Fruit fly (Drosophila melanogaster) whole organism, adult: ENCODE measurements around the gene CG3587.

Experiments
- CG11617 ChIP-seq: fragments of 200-800 bp; sonication (Bioruptor generic); optimal IDR thresholded peaks from 2 replicates; lab custom pipeline; 2017; ENCODE audit warnings: mild to moderate bottlenecking, missing biosample characterization, missing genetic modification reagents, missing genetic modification characterization
- CG12768 ChIP-seq: fragments of 200-800 bp; sonication (Bioruptor generic); optimal IDR thresholded peaks from 2 replicates; lab custom pipeline; 2017; ENCODE audit warnings: missing biosample characterization, missing genetic modification characterization, mild to moderate bottlenecking, moderate library complexity, missing genetic modification reagents
- CG14711 ChIP-seq: fragments of 200-800 bp; sonication (Bioruptor generic); optimal IDR thresholded peaks from 2 replicates; lab custom pipeline; 2018; ENCODE audit warnings: missing biosample characterization, mild to moderate bottlenecking, missing genetic modification characterization, moderate library complexity
- CG1620 ChIP-seq: fragments of 200-800 bp; sonication (Bioruptor generic); optimal IDR thresholded peaks from 2 replicates; lab custom pipeline; 2016; ENCODE audit warnings: missing biosample characterization, missing genetic modification characterization
- CG33017 ChIP-seq: fragments of 200-800 bp; sonication (Bioruptor generic); optimal IDR thresholded peaks from 2 replicates; lab custom pipeline; 2018; ENCODE audit warnings: missing biosample characterization, mild to moderate bottlenecking, missing genetic modification characterization, moderate library complexity
- CG5204 ChIP-seq: fragments of 200-800 bp; sonication (Bioruptor generic); optimal IDR thresholded peaks from 2 replicates; lab custom pipeline; 2016; ENCODE audit warnings: missing biosample characterization, missing genetic modification characterization
- CG7045 ChIP-seq: fragments of 200-800 bp; sonication (Bioruptor generic); optimal IDR thresholded peaks from 2 replicates; lab custom pipeline; 2017; ENCODE audit warnings: missing biosample characterization, mild to moderate bottlenecking, missing genetic modification characterization
- CG7101 ChIP-seq: fragments of 200-800 bp; sonication (Bioruptor generic); optimal IDR thresholded peaks from 2 replicates; lab custom pipeline; 2018; ENCODE audit warnings: missing biosample characterization, mild to moderate bottlenecking, missing genetic modification characterization, moderate library complexity
- Clk ChIP-seq: fragments of 200-800 bp; sonication (Bioruptor generic); optimal IDR thresholded peaks from 2 replicates; lab custom pipeline; 2017; ENCODE audit warnings: missing biosample characterization, missing genetic modification characterization
- Crg-1 ChIP-seq: fragments of 200-800 bp; sonication (Bioruptor generic); optimal IDR thresholded peaks from 2 replicates; lab custom pipeline; 2016; ENCODE audit warnings: missing biosample characterization, missing genetic modification characterization
- Hr96 ChIP-seq: fragments of 200-800 bp; sonication (Bioruptor generic); optimal IDR thresholded peaks from 2 replicates; lab custom pipeline; 2016; ENCODE audit warnings: missing biosample characterization, missing genetic modification characterization
- Mnt ChIP-seq: fragments of 200-800 bp; sonication (Bioruptor generic); optimal IDR thresholded peaks from 2 replicates; lab custom pipeline; 2016; ENCODE audit warnings: missing biosample characterization, mild to moderate bottlenecking, missing genetic modification characterization
- bab1 ChIP-seq: fragments of 200-800 bp; sonication (Bioruptor generic); optimal IDR thresholded peaks from 3 replicates; lab custom pipeline; 2019; ENCODE audit warnings: missing biosample characterization, mild to moderate bottlenecking, missing genetic modification characterization, moderate library complexity
- cic ChIP-seq: fragments of 200-800 bp; sonication (Bioruptor generic); optimal IDR thresholded peaks from 2 replicates; lab custom pipeline; 2017; ENCODE audit warnings: missing biosample characterization, mild to moderate bottlenecking, missing genetic modification characterization, moderate library complexity
- cnc ChIP-seq, 2 experiments: fragments of >200 bp; optimal IDR thresholded peaks; 2 replicates each; lab custom pipeline; 2017
- kay ChIP-seq: fragments of 200-800 bp; sonication (Bioruptor generic); peaks from one replicate; lab custom pipeline; 2016; ENCODE audit warnings: missing biosample characterization, missing genetic modification characterization, borderline replicate concordance
- ovo ChIP-seq: fragments of 200-800 bp; sonication (Bioruptor generic); optimal IDR thresholded peaks from 2 replicates; lab custom pipeline; 2016; ENCODE audit warnings: missing biosample characterization, missing genetic modification characterization
- pad ChIP-seq: fragments of 200-800 bp; sonication (Bioruptor generic); optimal IDR thresholded peaks from 3 replicates; lab custom pipeline; 2017; ENCODE audit warnings: missing biosample characterization, missing genetic modification characterization, mild to moderate bottlenecking, moderate library complexity, missing genetic modification reagents
- tj ChIP-seq: fragments of 200-800 bp; sonication (Bioruptor generic); optimal IDR thresholded peaks from 3 replicates; lab custom pipeline; 2017; ENCODE audit warnings: missing biosample characterization, mild to moderate bottlenecking, missing genetic modification characterization, moderate library complexity
- toe ChIP-seq: fragments of 200-800 bp; sonication (Bioruptor generic); optimal IDR thresholded peaks from 2 replicates; lab custom pipeline; 2016; ENCODE audit warnings: missing biosample characterization, missing genetic modification characterization

CG3587 gene

dm6 chrX:1940020-1940419 is at the start of gene CG3587, which contains the start of gene CG3857:
Gene CG3587, plus strand, starts transcription at chrX:1940307.
Gene CG3857, minus strand, starts transcription at chrX:1940040.
- TF ChIP-seq Crg-1 (GFP tag; lab: Kevin White, UChicago): peak; percentile 86
- TF ChIP-seq CG7101 (tag; lab: Kevin White, UChicago): peak; percentile 82
- no peak for TF ChIP-seq Clk
- peak; percentile 82 for TF ChIP-seq CG11617 (GFP tag; lab: Kevin White, UChicago)
- peak; percentile 54 for TF ChIP-seq CG7045 (GFP tag; lab: Kevin White, UChicago)
- no peak for TF ChIP-seq cic (GFP tag; lab: Kevin White, UChicago)
- TF ChIP-seq kay: no peak
- peak; percentile 86 for TF ChIP-seq Mnt (GFP tag; lab: Kevin White, UChicago)
- peak; percentile 78 for TF ChIP-seq bab1 (GFP tag; lab: Kevin White, UChicago)
- TF ChIP-seq CG12768 (GFP tag; lab: Kevin White, UChicago): peak; percentile 69
- no peak for TF ChIP-seq cnc (optimal IDR thresholded peaks at IDR 0.05; lab: Kevin White, UChicago)
- peak; percentile 59 for TF ChIP-seq CG33017 (tag; lab: Kevin White, UChicago)
- TF ChIP-seq tj (GFP tag; lab: Kevin White, UChicago): peak; percentile 82
- TF ChIP-seq Hr96 (GFP tag; lab: Kevin White, UChicago): peak; percentile 87
- peak; percentile 73 for TF ChIP-seq ovo (GFP tag; lab: Kevin White, UChicago)
- TF ChIP-seq CG1620: peak; percentile 81
- TF ChIP-seq CG5204 (GFP tag; lab: Kevin White, UChicago): peak; percentile 81
- peak; percentile 68 for TF ChIP-seq toe (GFP tag; lab: Kevin White, UChicago)
- TF ChIP-seq CG14711: peak; percentile 59
- TF ChIP-seq pad: peak; percentile 80

- TF ChIP-seq ovo (GFP tag; lab: Kevin White, UChicago): no peak
- TF ChIP-seq cic (GFP tag; lab: Kevin White, UChicago): peak; percentile 8
- no peak for TF ChIP-seq kay
Measured at dm6 chrX:1893532-1893931, 46.6 kb upstream of the CG3587 start.

dm6 chrX:1897384-1897783 is 42.7 kb upstream of the CG3587 start:
- TF ChIP-seq CG5204 (GFP tag; lab: Kevin White, UChicago) (no peak), Hr96 (GFP tag; lab: Kevin White, UChicago) (no peak), kay (no peak), CG7101 (tag; lab: Kevin White, UChicago) (no peak), CG14711 (no peak), toe (GFP tag; lab: Kevin White, UChicago) (no peak)

dm6 chrX:1899445-1900085 is 40.5 kb upstream of the CG3587 start:
- TF ChIP-seq CG5204 (GFP tag; lab: Kevin White, UChicago): no peak
- TF ChIP-seq CG33017 (tag; lab: Kevin White, UChicago): no peak
- TF ChIP-seq CG14711: peak; percentile 94

dm6 chrX:1900123-1900818 is 39.8 kb upstream of the CG3587 start, which contains the start of gene arm:
Gene arm, minus strand, starts transcription at chrX:1900646.
- TF ChIP-seq CG11617 (GFP tag; lab: Kevin White, UChicago): peak; percentile 41
- TF ChIP-seq ovo (GFP tag; lab: Kevin White, UChicago): no peak
- peak; percentile 35 for TF ChIP-seq toe (GFP tag; lab: Kevin White, UChicago)
- no peak for TF ChIP-seq CG14711
- peak; percentile 56 for TF ChIP-seq Crg-1 (GFP tag; lab: Kevin White, UChicago)
- peak; percentile 14 for TF ChIP-seq CG7101 (tag; lab: Kevin White, UChicago)
- peak; percentile 11 for TF ChIP-seq bab1 (GFP tag; lab: Kevin White, UChicago)
- peak; percentile 56 for TF ChIP-seq CG1620
- peak; percentile 49 for TF ChIP-seq Mnt (GFP tag; lab: Kevin White, UChicago)
- TF ChIP-seq CG12768 (GFP tag; lab: Kevin White, UChicago): no peak

- TF ChIP-seq toe (GFP tag; lab: Kevin White, UChicago): no peak
- no peak for TF ChIP-seq cnc (optimal IDR thresholded peaks at IDR 0.05; lab: Kevin White, UChicago)
- peak; percentile 9 for TF ChIP-seq ovo (GFP tag; lab: Kevin White, UChicago)
- TF ChIP-seq bab1 (GFP tag; lab: Kevin White, UChicago): no peak
- TF ChIP-seq CG33017 (tag; lab: Kevin White, UChicago): no peak
- no peak for TF ChIP-seq kay
- no peak for TF ChIP-seq CG14711
- TF ChIP-seq CG7101 (tag; lab: Kevin White, UChicago): peak; percentile 28
- TF ChIP-seq CG11617 (GFP tag; lab: Kevin White, UChicago): no peak
- TF ChIP-seq CG1620: no peak
- TF ChIP-seq Crg-1 (GFP tag; lab: Kevin White, UChicago): no peak
- TF ChIP-seq Mnt (GFP tag; lab: Kevin White, UChicago): no peak
- no peak for TF ChIP-seq Clk
- no peak for TF ChIP-seq cic (GFP tag; lab: Kevin White, UChicago)
Measured at dm6 chrX:1901605-1902136, 38.4 kb upstream of the CG3587 start, which contains the start of gene Ldaf1. Gene Ldaf1, minus strand, starts transcription at chrX:1901911.
